Worm (Caenorhabditis elegans): Measurements from ENCODE around the gene twk-26.

- no peak for TF ChIP-seq dao-5 (tag; optimal IDR thresholded peaks at IDR 0.05)
- no peak for TF ChIP-seq him-1 (tag; optimal IDR thresholded peaks at IDR 0.05)
- no peak for TF ChIP-seq W03F9.2 (tag; optimal IDR thresholded peaks at IDR 0.05)
Measured at ce11 chrX:3080825-3081224, 26.2 kb upstream of the twk-26 start, which contains the start of gene twk-16.
